Worm (Caenorhabditis elegans): ENCODE data around the gene irld-27.

DNA sequence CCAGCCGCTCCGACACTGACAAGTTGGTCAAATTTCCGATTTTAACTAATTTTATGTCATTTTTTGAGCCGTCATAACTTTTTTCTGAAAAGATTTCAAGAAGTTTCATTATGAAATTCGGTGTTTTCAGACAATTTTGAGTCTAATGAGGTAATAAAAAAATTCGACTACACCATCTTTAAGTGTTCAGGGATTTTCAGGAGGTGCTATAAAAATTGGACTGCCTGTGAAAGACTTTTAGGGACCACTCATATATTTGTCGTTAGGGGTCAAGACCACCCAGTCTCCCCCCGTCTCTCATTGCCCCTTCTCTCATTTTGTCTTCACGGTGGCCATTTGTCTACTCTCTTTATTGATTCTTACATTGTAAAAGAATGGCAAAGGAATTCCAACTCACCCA, 42.6 kb downstream of the irld-27 start, which contains the start of gene bath-10:
- TF ChIP-seq him-1 (tag; optimal IDR thresholded peaks at IDR 0.05) (no peak), dao-5 (tag; optimal IDR thresholded peaks at IDR 0.05) (no peak), W03F9.2 (tag; optimal IDR thresholded peaks at IDR 0.05) (no peak)

All from whole organism, L4/young adult.